Fruit fly (Drosophila melanogaster) whole organism, embryonic: ENCODE results near the gene Tig.

Experiments used
- Atf6 ChIP-seq: fragments of 200-800 bp; sonication (Bioruptor generic); IDR thresholded peaks from 2 replicates; pipeline ENCODE4 v1.3.6; 2022; ENCODE audit warnings: missing biosample characterization, missing genetic modification characterization
- Blimp-1 ChIP-seq: fragments of 200-800 bp; sonication (Bioruptor generic); optimal IDR thresholded peaks from 3 replicates; lab custom pipeline; 2018; ENCODE audit warnings: missing biosample characterization, missing genetic modification characterization, mild to moderate bottlenecking, moderate library complexity, missing genetic modification reagents
- CG11560 ChIP-seq: fragments of 200-800 bp; sonication (Bioruptor generic); IDR thresholded peaks from 3 replicates; pipeline ENCODE4 v1.3.6; 2022; ENCODE audit warnings: missing biosample characterization, missing genetic modification characterization
- CG11723 ChIP-seq: fragments of 200-800 bp; sonication (Bioruptor generic); optimal IDR thresholded peaks from 2 replicates; lab custom pipeline; 2017; ENCODE audit warnings: missing biosample characterization, mild to moderate bottlenecking, missing genetic modification characterization
- CG12391 ChIP-seq: fragments of 200-800 bp; sonication (Bioruptor generic); optimal IDR thresholded peaks from 3 replicates; lab custom pipeline; 2018; ENCODE audit warnings: missing biosample characterization, mild to moderate bottlenecking, missing genetic modification characterization, moderate library complexity
- CG13894 ChIP-seq: fragments of 200-800 bp; sonication (Bioruptor generic); optimal IDR thresholded peaks from 3 replicates; lab custom pipeline; 2018; ENCODE audit warnings: missing biosample characterization, mild to moderate bottlenecking, missing genetic modification characterization, moderate library complexity
- CG14050 ChIP-seq: fragments of 200-800 bp; sonication (Bioruptor generic); IDR thresholded peaks from 3 replicates; pipeline ENCODE4 v1.3.6; 2022; ENCODE audit warnings: missing biosample characterization, missing genetic modification characterization
- CG15269 ChIP-seq: fragments of 200-800 bp; sonication (Bioruptor generic); optimal IDR thresholded peaks from 2 replicates; lab custom pipeline; 2018; ENCODE audit warnings: missing biosample characterization, mild to moderate bottlenecking, missing genetic modification characterization, moderate library complexity
- CG17385 ChIP-seq: fragments of 200-800 bp; sonication (Bioruptor generic); optimal IDR thresholded peaks from 3 replicates; lab custom pipeline; 2018; ENCODE audit warnings: missing biosample characterization, mild to moderate bottlenecking, missing genetic modification characterization
- CG2202 ChIP-seq: fragments of 200-800 bp; sonication (Bioruptor generic); optimal IDR thresholded peaks from 2 replicates; lab custom pipeline; 2018; ENCODE audit warnings: missing biosample characterization, mild to moderate bottlenecking, missing genetic modification characterization
- CG2678 ChIP-seq: fragments of 200-800 bp; sonication (Bioruptor generic); optimal IDR thresholded peaks from 3 replicates; lab custom pipeline; 2019; ENCODE audit warnings: missing biosample characterization, mild to moderate bottlenecking, missing genetic modification characterization, moderate library complexity
- CG30020 ChIP-seq: fragments of 200-800 bp; optimal IDR thresholded peaks from 2 replicates; lab custom pipeline; 2019; ENCODE audit warnings: missing biosample characterization, mild to moderate bottlenecking, missing genetic modification characterization, moderate library complexity
- CG30431 ChIP-seq: fragments of 200-800 bp; sonication (Bioruptor generic); optimal IDR thresholded peaks from 2 replicates; lab custom pipeline; 2017; ENCODE audit warnings: missing biosample characterization, missing genetic modification characterization
- CG3995 ChIP-seq: fragments of 200-800 bp; sonication (Bioruptor generic); optimal IDR thresholded peaks from 3 replicates; lab custom pipeline; 2016; ENCODE audit warnings: missing biosample characterization, missing genetic modification characterization
- CG4360 ChIP-seq: fragments of 200-800 bp; sonication (Bioruptor generic); IDR thresholded peaks from 2 replicates; pipeline ENCODE4 v1.3.6; 2022; ENCODE audit warnings: missing biosample characterization, missing genetic modification characterization
- CG4707 ChIP-seq: fragments of 200-800 bp; sonication (Bioruptor generic); optimal IDR thresholded peaks from 2 replicates; lab custom pipeline; 2018; ENCODE audit warnings: missing biosample characterization, mild to moderate bottlenecking, missing genetic modification characterization, moderate library complexity
- CG4820 ChIP-seq: fragments of 200-800 bp; sonication (Bioruptor generic); optimal IDR thresholded peaks from 3 replicates; lab custom pipeline; 2016; ENCODE audit warnings: missing biosample characterization, missing genetic modification characterization
- CG4854 ChIP-seq: fragments of 200-800 bp; sonication (Bioruptor generic); optimal IDR thresholded peaks from 2 replicates; lab custom pipeline; 2016; ENCODE audit warnings: missing biosample characterization, missing genetic modification characterization, inconsistent platforms
- CG5180 ChIP-seq: fragments of 200-800 bp; sonication (Bioruptor generic); optimal IDR thresholded peaks from 3 replicates; lab custom pipeline; 2017; ENCODE audit warnings: missing biosample characterization, missing genetic modification characterization, mild to moderate bottlenecking, moderate library complexity, missing genetic modification reagents
- CG5245 ChIP-seq: fragments of 200-800 bp; sonication (Bioruptor generic); optimal IDR thresholded peaks from 3 replicates; lab custom pipeline; 2016; ENCODE audit warnings: missing biosample characterization, missing genetic modification characterization
- CG6272 ChIP-seq: fragments of 200-800 bp; sonication (Bioruptor generic); IDR thresholded peaks from 2 replicates; pipeline ENCODE4 v1.3.6; 2022; ENCODE audit warnings: missing biosample characterization, missing genetic modification characterization
- CG6683 ChIP-seq: fragments of 200-800 bp; sonication (Bioruptor generic); optimal IDR thresholded peaks from 2 replicates; lab custom pipeline; 2017; ENCODE audit warnings: missing biosample characterization, mild to moderate bottlenecking, missing genetic modification characterization, missing genetic modification reagents
- CG6765 ChIP-seq: fragments of 200-800 bp; sonication (Bioruptor generic); optimal IDR thresholded peaks from 3 replicates; lab custom pipeline; 2017; ENCODE audit warnings: missing biosample characterization, mild to moderate bottlenecking, missing genetic modification characterization
- CG9609 ChIP-seq: fragments of 200-800 bp; sonication (Bioruptor generic); optimal IDR thresholded peaks from 3 replicates; lab custom pipeline; 2016; ENCODE audit warnings: missing biosample characterization, missing genetic modification characterization
- Drgx ChIP-seq: fragments of 200-800 bp; sonication (Bioruptor generic); IDR thresholded peaks from 2 replicates; pipeline ENCODE4 v1.3.6; 2022; ENCODE audit warnings: missing biosample characterization, missing genetic modification characterization
- Elba2 ChIP-seq: fragments of 200-800 bp; sonication (Bioruptor generic); optimal IDR thresholded peaks from 3 replicates; lab custom pipeline; 2016; ENCODE audit warnings: missing biosample characterization, missing genetic modification characterization
- Hsf ChIP-seq: fragments of 200-800 bp; sonication (Bioruptor generic); optimal IDR thresholded peaks from 3 replicates; lab custom pipeline; 2016; ENCODE audit warnings: missing biosample characterization, missing genetic modification characterization
- Kr ChIP-seq: fragments of 200-800 bp; sonication (Bioruptor generic); optimal IDR thresholded peaks from 2 replicates; lab custom pipeline; 2017; ENCODE audit warnings: missing biosample characterization, mild to moderate bottlenecking, missing genetic modification characterization
- Oaz ChIP-seq: fragments of 200-800 bp; sonication (Bioruptor generic); IDR thresholded peaks from 2 replicates; pipeline ENCODE4 v1.3.6; 2022; ENCODE audit warnings: missing biosample characterization, missing genetic modification characterization
- Opbp ChIP-seq: fragments of 200-800 bp; sonication (Bioruptor generic); IDR thresholded peaks from 3 replicates; pipeline ENCODE4 v1.3.6; 2022; ENCODE audit warnings: missing biosample characterization, missing genetic modification characterization; ENCODE audit not compliant: partially characterized antibody
- Rx ChIP-seq: fragments of 200-800 bp; sonication (Bioruptor generic); IDR thresholded peaks from 2 replicates; pipeline ENCODE4 v1.3.6; 2022; ENCODE audit warnings: missing biosample characterization, missing genetic modification characterization
- Six4 ChIP-seq: fragments of 200-800 bp; sonication (Bioruptor generic); optimal IDR thresholded peaks from 2 replicates; lab custom pipeline; 2016; ENCODE audit warnings: missing biosample characterization, missing genetic modification characterization
- Taf1 ChIP-seq: fragments of 200-800 bp; sonication (Bioruptor generic); IDR thresholded peaks from 2 replicates; pipeline ENCODE4 v1.3.6; 2022; ENCODE audit warnings: missing biosample characterization, missing genetic modification characterization
- ara ChIP-seq: fragments of 200-800 bp; sonication (Bioruptor generic); IDR thresholded peaks from 2 replicates; pipeline ENCODE4 v1.3.6; 2022; ENCODE audit warnings: missing biosample characterization, missing genetic modification characterization
- bcd ChIP-seq: fragments of 200-800 bp; sonication (Bioruptor generic); optimal IDR thresholded peaks from 2 replicates; lab custom pipeline; 2017; ENCODE audit warnings: missing biosample characterization, mild to moderate bottlenecking, missing genetic modification characterization
- croc ChIP-seq: fragments of 200-800 bp; sonication (Bioruptor generic); conservative IDR thresholded peaks from 3 replicates; pipeline ENCODE4 v1.3.6; 2022; ENCODE audit warnings: missing biosample characterization, missing genetic modification characterization
- crol ChIP-seq: fragments of 200-800 bp; sonication (Bioruptor generic); IDR thresholded peaks from 2 replicates; pipeline ENCODE4 v1.3.6; 2022; ENCODE audit warnings: missing biosample characterization, missing genetic modification characterization
- dm ChIP-seq: fragments of 200-800 bp; sonication (Bioruptor generic); optimal IDR thresholded peaks from 3 replicates; lab custom pipeline; 2016; ENCODE audit warnings: missing biosample characterization, missing genetic modification characterization
- gem ChIP-seq: fragments of 200-800 bp; sonication (Bioruptor generic); optimal IDR thresholded peaks from 2 replicates; lab custom pipeline; 2019; ENCODE audit warnings: missing biosample characterization, mild to moderate bottlenecking, missing genetic modification characterization, moderate library complexity
- grau ChIP-seq: fragments of 200-800 bp; optimal IDR thresholded peaks from 3 replicates; lab custom pipeline; 2019; ENCODE audit warnings: missing biosample characterization, mild to moderate bottlenecking, missing genetic modification characterization, moderate library complexity
- hkb ChIP-seq, 2 experiments: fragments of 200-800 bp in 1 of 2; fragments of >200 bp in 1 of 2; sonication (Bioruptor generic) in 1 of 2; IDR thresholded peaks in 1 of 2; optimal IDR thresholded peaks in 1 of 2; 2 replicates each; pipeline versions ENCODE4 v1.3.6 to Lab custom; 2017 to 2022; ENCODE audit warnings: missing biosample characterization in 1 of 2, missing genetic modification characterization in 1 of 2
- jumu ChIP-seq: fragments of 200-800 bp; sonication (Bioruptor generic); optimal IDR thresholded peaks from 3 replicates; lab custom pipeline; 2016; ENCODE audit warnings: missing biosample characterization, missing genetic modification characterization
- pho ChIP-seq: fragments of 200-800 bp; sonication (Bioruptor generic); optimal IDR thresholded peaks from 2 replicates; lab custom pipeline; 2016; ENCODE audit warnings: missing biosample characterization, missing genetic modification characterization
- repo ChIP-seq: fragments of 200-800 bp; sonication (Bioruptor generic); optimal IDR thresholded peaks from 2 replicates; lab custom pipeline; 2016; ENCODE audit warnings: missing biosample characterization, missing genetic modification characterization
- sd ChIP-seq: fragments of 200-800 bp; sonication (Bioruptor generic); optimal IDR thresholded peaks from 3 replicates; lab custom pipeline; 2018; ENCODE audit warnings: missing biosample characterization, mild to moderate bottlenecking, missing genetic modification characterization, moderate library complexity
- sna ChIP-seq: fragments of 200-800 bp; sonication (Bioruptor generic); IDR thresholded peaks from 2 replicates; pipeline ENCODE4 v1.3.6; 2022; ENCODE audit warnings: missing biosample characterization, missing genetic modification characterization; ENCODE audit not compliant: partially characterized antibody
- sug ChIP-seq: fragments of 200-800 bp; optimal IDR thresholded peaks from 2 replicates; lab custom pipeline; 2019; ENCODE audit warnings: missing biosample characterization, mild to moderate bottlenecking, missing genetic modification characterization, moderate library complexity
- unpg ChIP-seq: fragments of 200-800 bp; sonication (Bioruptor generic); optimal IDR thresholded peaks from 3 replicates; lab custom pipeline; 2018; ENCODE audit warnings: missing biosample characterization, mild to moderate bottlenecking, missing genetic modification characterization, moderate library complexity
- vvl ChIP-seq: fragments of 200-800 bp; sonication (Bioruptor generic); IDR thresholded peaks from 2 replicates; pipeline ENCODE4 v1.3.6; 2022; ENCODE audit warnings: missing biosample characterization, missing genetic modification characterization

The Tig gene

DNA sequence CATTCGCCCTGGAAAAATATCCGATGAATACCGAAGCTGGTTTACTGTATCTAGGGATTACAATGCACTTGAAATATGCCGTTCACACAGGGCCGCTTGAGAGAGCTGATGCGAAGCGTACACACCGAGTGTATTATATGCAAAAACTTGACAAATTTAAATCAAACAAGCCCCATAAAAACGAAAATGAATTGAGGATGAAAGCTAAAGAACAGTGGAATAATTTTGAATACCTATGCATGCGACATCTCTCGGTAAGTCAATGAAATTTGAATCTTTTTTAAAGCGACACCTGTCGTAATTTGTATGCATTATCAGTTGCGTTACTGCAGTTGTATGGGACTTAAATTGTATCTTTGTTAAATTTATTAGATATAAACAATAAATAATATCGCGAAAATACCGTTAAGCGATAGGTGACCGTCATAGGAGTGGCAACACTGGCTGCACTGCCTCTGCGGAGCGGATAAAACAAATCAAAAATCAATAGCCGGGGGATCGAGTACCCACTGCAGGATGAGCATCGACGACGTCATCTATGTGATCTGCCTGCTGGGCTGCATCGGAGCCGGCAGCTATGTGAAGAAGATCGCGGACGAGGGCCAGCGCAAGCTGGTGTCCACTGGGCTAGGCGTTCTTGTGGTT lies 33.0 kb upstream of the Tig start, which contains the start of gene frj (continued):
- TF ChIP-seq Blimp-1 (GFP tag; lab: Kevin White, UChicago) (peak; percentile 55), CG30020 (tag; lab: Kevin White, UChicago) (peak; percentile 95), bcd (GFP tag; lab: Kevin White, UChicago) (peak; percentile 68), unpg (GFP tag; lab: Kevin White, UChicago) (peak; percentile 55), Rx (GFP tag; lab: Robert Waterston, UW) (peak; percentile 56), CG12391 (tag; lab: Kevin White, UChicago) (peak; percentile 73), CG13894 (peak; percentile 51), grau (peak; percentile 77), Atf6 (GFP tag; lab: Robert Waterston, UW) (0 out of 2 replicates have a peak, but pooled peaks have one; percentile 8), Hsf (GFP tag; lab: Kevin White, UChicago) (peak; percentile 79), CG4707 (GFP tag; lab: Kevin White, UChicago) (no peak), Elba2 (GFP tag; lab: Kevin White, UChicago) (no peak), pho (peak; percentile 72), CG30431 (peak; percentile 51), CG11560 (tag; lab: Robert Waterston, UW) (no peak), CG6683 (GFP tag; lab: Kevin White, UChicago) (no peak), ara (GFP tag; lab: Robert Waterston, UW) (no peak), CG5180 (peak; percentile 9), CG4360 (GFP tag; lab: Robert Waterston, UW) (no peak), CG15269 (tag; lab: Kevin White, UChicago) (peak; percentile 69), hkb (optimal IDR thresholded peaks at IDR 0.05; lab: Kevin White, UChicago) (peak; percentile 55), hkb (GFP tag; IDR thresholded peaks at IDR 0.05; lab: Robert Waterston, UW) (peak; percentile 28; the same call in 1 of the 2 replicates), CG4820 (GFP tag; lab: Kevin White, UChicago) (peak; percentile 49), Six4 (peak; percentile 32), Oaz (GFP tag; lab: Robert Waterston, UW) (0 out of 2 replicates have a peak, but pooled peaks have one; percentile 41), CG5245 (GFP tag; lab: Kevin White, UChicago) (peak; percentile 42), jumu (peak; percentile 82), CG11723 (peak; percentile 9), croc (peak; percentile 30; the same call in 1 of the 3 replicates), Taf1 (GFP tag; lab: Robert Waterston, UW) (no peak), CG14050 (GFP tag; lab: Robert Waterston, UW) (0 out of 3 replicates have a peak, but pooled peaks have one; percentile 32), CG9609 (GFP tag; lab: Kevin White, UChicago) (peak; percentile 85), CG6765 (GFP tag; lab: Kevin White, UChicago) (no peak), sd (tag; lab: Kevin White, UChicago) (peak; percentile 51), dm (GFP tag; lab: Kevin White, UChicago) (peak; percentile 65), crol (GFP tag; lab: Robert Waterston, UW) (no peak; the same call in none of the 2 replicates), repo (GFP tag; lab: Kevin White, UChicago) (peak; percentile 27), CG2202 (tag; lab: Kevin White, UChicago) (no peak), Drgx (GFP tag; lab: Robert Waterston, UW) (peak; percentile 36; the same call in 1 of the 2 replicates), CG6272 (peak; percentile 52), sug (tag; lab: Kevin White, UChicago) (peak; percentile 57), CG3995 (GFP tag; lab: Kevin White, UChicago) (peak; percentile 59), CG4854 (GFP tag; lab: Kevin White, UChicago) (no peak), Kr (no peak), vvl (GFP tag; lab: Robert Waterston, UW) (peak; percentile 82; the same call in 1 of the 2 replicates), CG2678 (peak; percentile 61), sna (GFP tag; lab: Robert Waterston, UW) (peak; percentile 68), CG17385 (GFP tag; lab: Kevin White, UChicago) (peak; percentile 10), Opbp (GFP tag; lab: Robert Waterston, UW) (peak; percentile 63), gem (tag; lab: Kevin White, UChicago) (peak; percentile 76)
